Worm (Caenorhabditis elegans): ENCODE results near the gene W09D6.5.

DNA sequence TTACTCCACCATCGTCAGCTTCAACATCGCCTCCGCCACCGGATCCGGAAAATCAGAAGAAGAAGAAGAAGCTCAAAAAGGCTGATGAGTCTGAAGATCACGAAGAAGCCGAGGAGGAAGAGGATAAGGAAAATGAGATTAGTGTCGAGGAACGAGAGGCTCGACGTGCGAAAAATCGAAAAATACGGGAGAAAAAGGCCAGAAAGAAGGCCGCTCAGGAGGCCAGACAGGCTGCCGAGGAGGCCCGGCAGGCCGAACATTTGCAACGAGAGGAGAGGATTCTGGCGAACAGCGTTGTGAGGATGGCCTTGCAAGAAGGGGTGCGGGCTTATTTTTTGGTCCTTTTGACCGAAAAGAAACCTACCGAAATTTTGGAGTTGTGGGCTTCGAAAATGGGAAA is 43.1 kb upstream of the W09D6.5 start:
- no peak for TF ChIP-seq nhr-76 (tag; optimal IDR thresholded peaks at IDR 0.05)
- no peak for TF ChIP-seq ceh-39 (tag; optimal IDR thresholded peaks at IDR 0.05)
- no peak for TF ChIP-seq unc-39 (tag; optimal IDR thresholded peaks at IDR 0.05)
- TF ChIP-seq nhr-12 (tag; optimal IDR thresholded peaks at IDR 0.05): no peak
- no peak for TF ChIP-seq pha-4 (tag; optimal IDR thresholded peaks at IDR 0.05)
- TF ChIP-seq lsy-2 (tag; optimal IDR thresholded peaks at IDR 0.05): no peak
- no peak for TF ChIP-seq nhr-28 (tag; optimal IDR thresholded peaks at IDR 0.05)
- no peak for TF ChIP-seq sptf-1 (tag; optimal IDR thresholded peaks at IDR 0.05)
